Worm (Caenorhabditis elegans) whole organism, L1 larva: ENCODE measurements around the gene frh-1.

Experiments used
- alr-1 ChIP-seq: fragments of 200-800 bp; sonication (Bioruptor generic); optimal IDR thresholded peaks from 2 replicates; lab custom pipeline; 2018; ENCODE audit warnings: borderline replicate concordance, mild to moderate bottlenecking, missing genetic modification characterization, missing compliant biosample characterization
- aly-2 ChIP-seq: fragments of 150-350 bp; optimal IDR thresholded peaks from 2 replicates; lab custom pipeline; 2014; ENCODE audit warnings: missing biosample characterization, missing genetic modification characterization
- dpl-1 ChIP-seq, 3 experiments: fragments of 150-350 bp in 2 of 3; sonication (generic microtip) in 1 of 3; optimal IDR thresholded peaks; 2 replicates each; lab custom pipeline; 2014 to 2017; ENCODE audit warnings: missing biosample characterization in 3 of 3, missing genetic modification characterization in 3 of 3, missing genetic modification reagents in 3 of 3
- fkh-8 ChIP-seq: sonication (generic microtip); optimal IDR thresholded peaks from 2 replicates; lab custom pipeline; 2016; ENCODE audit warnings: mild to moderate bottlenecking, missing genetic modification characterization, missing compliant biosample characterization
- jun-1 ChIP-seq: fragments of 150-350 bp; optimal IDR thresholded peaks from 2 replicates; lab custom pipeline; 2014; ENCODE audit warnings: missing biosample characterization, missing genetic modification reagents, missing genetic modification characterization
- lsy-2 ChIP-seq, 2 experiments: fragments of 150-350 bp; optimal IDR thresholded peaks; 2 replicates each; lab custom pipeline; 2014; ENCODE audit warnings: missing biosample characterization in 2 of 2, missing genetic modification characterization in 2 of 2
- nhr-84 ChIP-seq: sonication (generic microtip); optimal IDR thresholded peaks from 2 replicates; lab custom pipeline; 2017; ENCODE audit warnings: missing biosample characterization, missing genetic modification characterization
- pax-3 ChIP-seq: fragments of 200-800 bp; sonication (Bioruptor generic); optimal IDR thresholded peaks from 2 replicates; lab custom pipeline; 2018; ENCODE audit warnings: mild to moderate bottlenecking, missing genetic modification characterization, moderate library complexity, missing compliant biosample characterization
- pqm-1 ChIP-seq: sonication (generic microtip); optimal IDR thresholded peaks from 3 replicates; lab custom pipeline; 2017; ENCODE audit warnings: missing biosample characterization, missing genetic modification characterization
- snpc-4 ChIP-seq: fragments of 150-350 bp; optimal IDR thresholded peaks from 2 replicates; lab custom pipeline; 2014; ENCODE audit warnings: missing biosample characterization, missing genetic modification characterization
- sptf-1 ChIP-seq: fragments of 150-350 bp; optimal IDR thresholded peaks from 2 replicates; lab custom pipeline; 2014; ENCODE audit warnings: missing biosample characterization, missing genetic modification characterization
- ztf-4 ChIP-seq: fragments of 150-350 bp; optimal IDR thresholded peaks from 2 replicates; lab custom pipeline; 2014; ENCODE audit warnings: missing biosample characterization, missing genetic modification characterization

DNA sequence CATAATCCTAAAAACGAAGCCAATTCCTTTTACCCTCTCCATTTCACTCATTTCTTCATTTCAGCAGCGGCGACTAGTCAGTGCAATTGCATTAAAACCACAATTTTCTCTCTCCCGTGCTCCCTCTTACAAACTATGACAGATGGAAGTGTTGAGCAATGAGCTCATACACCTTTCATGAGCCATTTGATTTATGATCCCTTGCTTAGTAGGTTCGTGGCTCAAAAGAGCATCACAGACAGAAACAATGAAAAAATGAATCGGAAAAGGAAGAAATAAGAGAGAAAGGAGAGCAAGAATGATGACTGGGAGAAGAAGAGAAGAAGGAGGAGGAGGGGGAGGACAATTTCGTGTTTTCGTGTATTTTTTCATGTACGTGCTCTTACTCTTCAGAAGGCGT is 45.7 kb upstream of the frh-1 start:
- TF ChIP-seq ztf-4 (tag; lab: Kevin White, UChicago) (no peak), fkh-8 (tag; lab: Kevin White, UChicago) (no peak), lsy-2 (tag; optimal IDR thresholded peaks at IDR 0.05; lab: Kevin White, UChicago) (peak in 1 of 2 experiments; percentile 15), nhr-84 (tag; lab: Kevin White, UChicago) (no peak), pqm-1 (tag; lab: Kevin White, UChicago) (no peak), snpc-4 (tag; lab: Kevin White, UChicago) (no peak), pax-3 (tag; lab: Kevin White, UChicago) (no peak), jun-1 (no peak), dpl-1 (GFP tag; optimal IDR thresholded peaks at IDR 0.05; lab: Kevin White, UChicago) (no peak), aly-2 (tag; lab: Kevin White, UChicago) (no peak), alr-1 (tag; lab: Kevin White, UChicago) (no peak), sptf-1 (tag; lab: Kevin White, UChicago) (no peak)
